Fruit fly (Drosophila melanogaster) whole organism, pupa: Measurements from ENCODE around the gene CAH7.

Experiments used
- CG10348 ChIP-seq: fragments of 200-800 bp; sonication (Bioruptor generic); IDR thresholded peaks from 2 replicates; pipeline ENCODE4 v1.3.6; 2022; ENCODE audit warnings: missing biosample characterization, missing genetic modification characterization
- CG12605 ChIP-seq: fragments of 200-800 bp; sonication (Bioruptor generic); IDR thresholded peaks from 2 replicates; pipeline ENCODE4 v1.3.6; 2022; ENCODE audit warnings: missing biosample characterization, missing genetic modification characterization
- CG13204 ChIP-seq: fragments of 200-800 bp; sonication (Bioruptor generic); optimal IDR thresholded peaks from 2 replicates; lab custom pipeline; 2018; ENCODE audit warnings: missing biosample characterization, mild to moderate bottlenecking, missing genetic modification characterization, moderate library complexity
- CG14655 ChIP-seq: fragments of 200-800 bp; sonication (Bioruptor generic); optimal IDR thresholded peaks from 3 replicates; lab custom pipeline; 2017; ENCODE audit warnings: mild to moderate bottlenecking, missing biosample characterization, missing genetic modification reagents, missing genetic modification characterization
- CG15710 ChIP-seq: fragments of 200-800 bp; sonication (Bioruptor generic); optimal IDR thresholded peaks from 2 replicates; lab custom pipeline; 2018; ENCODE audit warnings: missing biosample characterization, mild to moderate bottlenecking, missing genetic modification characterization, moderate library complexity
- CG17806 ChIP-seq: fragments of 200-800 bp; sonication (Bioruptor generic); optimal IDR thresholded peaks from 2 replicates; lab custom pipeline; 2018; ENCODE audit warnings: missing biosample characterization, mild to moderate bottlenecking, missing genetic modification characterization, moderate library complexity
- CG32121 ChIP-seq: fragments of 200-800 bp; sonication (Bioruptor generic); IDR thresholded peaks from 2 replicates; pipeline ENCODE4 v1.3.6; 2022; ENCODE audit warnings: missing biosample characterization, missing genetic modification characterization
- CG34367 ChIP-seq: fragments of 200-800 bp; sonication (Bioruptor generic); optimal IDR thresholded peaks from 2 replicates; lab custom pipeline; 2018; ENCODE audit warnings: missing biosample characterization, mild to moderate bottlenecking, missing genetic modification characterization
- CG4496 ChIP-seq: fragments of 200-800 bp; sonication (Bioruptor generic); IDR thresholded peaks from 3 replicates; pipeline ENCODE4 v1.3.6; 2022; ENCODE audit warnings: missing biosample characterization, missing genetic modification characterization
- CG8159 ChIP-seq: fragments of 200-800 bp; sonication (Bioruptor generic); optimal IDR thresholded peaks from 3 replicates; lab custom pipeline; 2018; ENCODE audit warnings: missing biosample characterization, mild to moderate bottlenecking, missing genetic modification characterization, moderate library complexity
- CG8301 ChIP-seq: fragments of 200-800 bp; sonication (Bioruptor generic); optimal IDR thresholded peaks from 2 replicates; lab custom pipeline; 2018; ENCODE audit warnings: missing biosample characterization, mild to moderate bottlenecking, missing genetic modification characterization
- CG9948 ChIP-seq: fragments of 200-800 bp; sonication (Bioruptor generic); optimal IDR thresholded peaks from 2 replicates; lab custom pipeline; 2018; ENCODE audit warnings: missing biosample characterization, mild to moderate bottlenecking, missing genetic modification characterization, moderate library complexity
- D1 ChIP-seq: fragments of 200-800 bp; sonication (Bioruptor generic); optimal IDR thresholded peaks from 2 replicates; lab custom pipeline; 2018; ENCODE audit warnings: missing biosample characterization, mild to moderate bottlenecking, missing genetic modification characterization, moderate library complexity
- EcR ChIP-seq: fragments of 200-800 bp; sonication (Bioruptor generic); optimal IDR thresholded peaks from 3 replicates; lab custom pipeline; 2019; ENCODE audit warnings: missing biosample characterization, missing genetic modification characterization, mild to moderate bottlenecking, moderate library complexity, missing genetic modification reagents
- Ets98B ChIP-seq: fragments of 200-800 bp; sonication (Bioruptor generic); IDR thresholded peaks from 2 replicates; pipeline ENCODE4 v1.3.6; 2022; ENCODE audit warnings: missing biosample characterization, missing genetic modification characterization
- Pif1A ChIP-seq: fragments of 200-800 bp; sonication (Bioruptor generic); optimal IDR thresholded peaks from 3 replicates; lab custom pipeline; 2016; ENCODE audit warnings: missing biosample characterization, missing genetic modification characterization
- Pif1B ChIP-seq: fragments of 200-800 bp; sonication (Bioruptor generic); optimal IDR thresholded peaks from 3 replicates; lab custom pipeline; 2016; ENCODE audit warnings: missing biosample characterization, missing genetic modification characterization
- Snoo ChIP-seq: fragments of 200-800 bp; sonication (Bioruptor generic); optimal IDR thresholded peaks from 3 replicates; lab custom pipeline; 2017; ENCODE audit warnings: missing biosample characterization, mild to moderate bottlenecking, missing genetic modification characterization, inconsistent platforms
- fd96Ca ChIP-seq: fragments of 200-800 bp; sonication (Bioruptor generic); IDR thresholded peaks from 3 replicates; pipeline ENCODE4 v1.3.6; 2022; ENCODE audit warnings: missing biosample characterization, missing genetic modification characterization
- gl ChIP-seq: fragments of 200-800 bp; sonication (Bioruptor generic); optimal IDR thresholded peaks from 2 replicates; lab custom pipeline; 2018; ENCODE audit warnings: missing biosample characterization, mild to moderate bottlenecking, missing genetic modification characterization
- rn ChIP-seq: fragments of 200-800 bp; sonication (Bioruptor generic); IDR thresholded peaks from 2 replicates; pipeline ENCODE4 v1.3.6; 2022; ENCODE audit warnings: missing biosample characterization, missing genetic modification characterization

Gene CAH7

dm6 chr3R:10139649-10140598 lies 27.9 kb downstream of the CAH7 start, which contains the start of gene tws:
TSS of gene tws (minus strand) at chr3R:10139772.
- no peak for TF ChIP-seq gl (tag; lab: Kevin White, UChicago)
- peak; percentile 23 for TF ChIP-seq CG9948 (tag; lab: Kevin White, UChicago)
- peak; percentile 13 for TF ChIP-seq Snoo
- TF ChIP-seq Pif1A (GFP tag; lab: Kevin White, UChicago): peak; percentile 35
- peak; percentile 54 for TF ChIP-seq CG8159 (tag; lab: Kevin White, UChicago)
- no peak for TF ChIP-seq CG10348 (GFP tag; lab: Robert Waterston, UW)
- peak; percentile 30; the same call in 1 of the 3 replicates for TF ChIP-seq CG4496 (GFP tag; lab: Robert Waterston, UW)
- peak; percentile 28 for TF ChIP-seq CG34367 (tag; lab: Kevin White, UChicago)
- peak; percentile 41 for TF ChIP-seq CG8301 (tag; lab: Kevin White, UChicago)
- TF ChIP-seq rn (GFP tag; lab: Robert Waterston, UW): no peak
- no peak for TF ChIP-seq EcR (GFP tag; lab: Kevin White, UChicago)
- peak; percentile 40 for TF ChIP-seq CG12605 (GFP tag; lab: Robert Waterston, UW)
- TF ChIP-seq Ets98B (GFP tag; lab: Robert Waterston, UW): peak; percentile 53
- no peak; the same call in 1 of the 2 replicates for TF ChIP-seq CG32121 (GFP tag; lab: Robert Waterston, UW)
- TF ChIP-seq CG13204 (GFP tag; lab: Kevin White, UChicago): no peak
- peak; percentile 66 for TF ChIP-seq CG14655 (GFP tag; lab: Kevin White, UChicago)
- no peak for TF ChIP-seq fd96Ca (GFP tag; lab: Robert Waterston, UW)
- peak; percentile 55 for TF ChIP-seq CG15710
- no peak for TF ChIP-seq D1 (tag; lab: Kevin White, UChicago)
- TF ChIP-seq Pif1B: peak; percentile 53
- peak; percentile 15 for TF ChIP-seq CG17806 (tag; lab: Kevin White, UChicago)

- TF ChIP-seq CG32121 (GFP tag; lab: Robert Waterston, UW) (no peak), Pif1A (GFP tag; lab: Kevin White, UChicago) (no peak), CG4496 (GFP tag; lab: Robert Waterston, UW) (no peak), gl (tag; lab: Kevin White, UChicago) (no peak), CG17806 (tag; lab: Kevin White, UChicago) (no peak), CG8301 (tag; lab: Kevin White, UChicago) (no peak), CG34367 (tag; lab: Kevin White, UChicago) (no peak), D1 (tag; lab: Kevin White, UChicago) (no peak), CG12605 (GFP tag; lab: Robert Waterston, UW) (no peak), CG8159 (tag; lab: Kevin White, UChicago) (no peak), CG14655 (GFP tag; lab: Kevin White, UChicago) (no peak), Pif1B (no peak), CG9948 (tag; lab: Kevin White, UChicago) (no peak), CG15710 (no peak)
Observed at dm6 chr3R:10142770-10143169, 30.7 kb downstream of the CAH7 start, which contains the start of gene CG42759. TSS of gene CG42759 (plus strand) at chr3R:10143070.

- TF ChIP-seq CG9948 (tag; lab: Kevin White, UChicago): no peak
- TF ChIP-seq CG14655 (GFP tag; lab: Kevin White, UChicago): peak; percentile 9
- no peak for TF ChIP-seq CG8301 (tag; lab: Kevin White, UChicago)
- TF ChIP-seq D1 (tag; lab: Kevin White, UChicago): no peak
- no peak for TF ChIP-seq CG34367 (tag; lab: Kevin White, UChicago)
- TF ChIP-seq CG8159 (tag; lab: Kevin White, UChicago): peak; percentile 17
- no peak for TF ChIP-seq CG32121 (GFP tag; lab: Robert Waterston, UW)
- no peak for TF ChIP-seq Snoo
- peak; percentile 10 for TF ChIP-seq CG15710
- TF ChIP-seq gl (tag; lab: Kevin White, UChicago): peak; percentile 27
- no peak for TF ChIP-seq CG10348 (GFP tag; lab: Robert Waterston, UW)
- peak; percentile 62 for TF ChIP-seq Ets98B (GFP tag; lab: Robert Waterston, UW)
- TF ChIP-seq CG17806 (tag; lab: Kevin White, UChicago): no peak
- TF ChIP-seq Pif1B: no peak
- TF ChIP-seq Pif1A (GFP tag; lab: Kevin White, UChicago): peak; percentile 8
- TF ChIP-seq CG4496 (GFP tag; lab: Robert Waterston, UW): peak; percentile 10; the same call in 1 of the 3 replicates
- TF ChIP-seq CG12605 (GFP tag; lab: Robert Waterston, UW): peak; percentile 54; the same call in 1 of the 2 replicates
- TF ChIP-seq fd96Ca (GFP tag; lab: Robert Waterston, UW): peak; percentile 38; the same call in 1 of the 3 replicates
- TF ChIP-seq CG13204 (GFP tag; lab: Kevin White, UChicago): peak; percentile 23
- TF ChIP-seq rn (GFP tag; lab: Robert Waterston, UW): no peak
- peak; percentile 60 for TF ChIP-seq EcR (GFP tag; lab: Kevin White, UChicago)
Observed at dm6 chr3R:10144103-10144998, 32.3 kb downstream of the CAH7 start, which contains the start of the genes TAF1B and Invadolysin. TSS of gene TAF1B (minus strand) at chr3R:10144184. TSS of gene Invadolysin (plus strand) at chr3R:10144668.

dm6 chr3R:10147176-10147575 lies 35.1 kb downstream of the CAH7 start:
- TF ChIP-seq CG13204 (GFP tag; lab: Kevin White, UChicago) (no peak), CG32121 (GFP tag; lab: Robert Waterston, UW) (no peak), CG8159 (tag; lab: Kevin White, UChicago) (no peak), CG12605 (GFP tag; lab: Robert Waterston, UW) (no peak), gl (tag; lab: Kevin White, UChicago) (no peak), Pif1B (no peak), CG34367 (tag; lab: Kevin White, UChicago) (no peak), CG10348 (GFP tag; lab: Robert Waterston, UW) (no peak), rn (GFP tag; lab: Robert Waterston, UW) (no peak), CG17806 (tag; lab: Kevin White, UChicago) (no peak), CG4496 (GFP tag; lab: Robert Waterston, UW) (no peak), CG14655 (GFP tag; lab: Kevin White, UChicago) (no peak), fd96Ca (GFP tag; lab: Robert Waterston, UW) (no peak), EcR (GFP tag; lab: Kevin White, UChicago) (no peak), Pif1A (GFP tag; lab: Kevin White, UChicago) (no peak), CG15710 (no peak), Snoo (no peak), CG8301 (tag; lab: Kevin White, UChicago) (no peak), D1 (tag; lab: Kevin White, UChicago) (no peak)
